Worm (Caenorhabditis elegans): ENCODE data around the gene C27D6.1.

- TF ChIP-seq ztf-29 (GFP tag; IDR thresholded peaks at IDR 0.05) (no peak), T22C8.4 (GFP tag; IDR thresholded peaks at IDR 0.05) (no peak), tab-1 (GFP tag; IDR thresholded peaks at IDR 0.05) (no peak), ztf-23 (GFP tag; IDR thresholded peaks at IDR 0.05) (no peak), flt-1 (GFP tag; IDR thresholded peaks at IDR 0.05) (no peak)
These were observed 5.4 kb downstream of the C27D6.1 start, which contains the start of gene C27D6.12 for ce11 chrII:5177902-5178301.
